Fruit fly (Drosophila melanogaster) whole organism, embryonic: Measurements from ENCODE around the gene PGAP1.

Experiments
- Adf1 ChIP-seq: fragments of 200-800 bp; sonication (Bioruptor generic); IDR thresholded peaks from 2 replicates; pipeline ENCODE4 v1.3.6; 2022; ENCODE audit warnings: missing biosample characterization, missing genetic modification characterization
- Atf6 ChIP-seq: fragments of 200-800 bp; sonication (Bioruptor generic); IDR thresholded peaks from 2 replicates; pipeline ENCODE4 v1.3.6; 2022; ENCODE audit warnings: missing biosample characterization, missing genetic modification characterization
- CG10959 ChIP-seq: fragments of 200-800 bp; sonication (Bioruptor generic); IDR thresholded peaks from 2 replicates; pipeline ENCODE4 v1.3.6; 2022; ENCODE audit warnings: missing biosample characterization, missing genetic modification characterization
- CG11085 ChIP-seq: fragments of 200-800 bp; sonication (Bioruptor generic); IDR thresholded peaks from 2 replicates; pipeline ENCODE4 v1.3.6; 2022; ENCODE audit warnings: missing biosample characterization, missing genetic modification characterization
- CG11504 ChIP-seq: fragments of 200-800 bp; sonication (Bioruptor generic); optimal IDR thresholded peaks from 3 replicates; lab custom pipeline; 2019; ENCODE audit warnings: missing biosample characterization, mild to moderate bottlenecking, missing genetic modification characterization, moderate library complexity
- CG11695 ChIP-seq: fragments of 200-800 bp; sonication (Bioruptor generic); IDR thresholded peaks from 3 replicates; pipeline ENCODE4 v1.3.6; 2022; ENCODE audit warnings: missing biosample characterization, missing genetic modification characterization
- CG12942 ChIP-seq: fragments of 200-800 bp; sonication (Bioruptor generic); optimal IDR thresholded peaks from 3 replicates; lab custom pipeline; 2016; ENCODE audit warnings: missing biosample characterization, missing genetic modification characterization
- CG14441 ChIP-seq: fragments of 200-800 bp; sonication (Bioruptor generic); IDR thresholded peaks from 2 replicates; pipeline ENCODE4 v1.3.6; 2022; ENCODE audit warnings: missing biosample characterization, missing genetic modification characterization
- CG15269 ChIP-seq: fragments of 200-800 bp; sonication (Bioruptor generic); optimal IDR thresholded peaks from 2 replicates; lab custom pipeline; 2018; ENCODE audit warnings: missing biosample characterization, mild to moderate bottlenecking, missing genetic modification characterization, moderate library complexity
- CG16815 ChIP-seq: fragments of 200-800 bp; sonication (Bioruptor generic); optimal IDR thresholded peaks from 3 replicates; lab custom pipeline; 2017; ENCODE audit warnings: missing biosample characterization, mild to moderate bottlenecking, missing genetic modification characterization
- CG17359 ChIP-seq: fragments of 200-800 bp; sonication (Bioruptor generic); optimal IDR thresholded peaks from 3 replicates; lab custom pipeline; 2018; ENCODE audit warnings: missing biosample characterization, mild to moderate bottlenecking, missing genetic modification characterization, moderate library complexity
- CG18599 ChIP-seq: fragments of 200-800 bp; sonication (Bioruptor generic); optimal IDR thresholded peaks from 3 replicates; lab custom pipeline; 2017; ENCODE audit warnings: missing biosample characterization, missing genetic modification characterization, mild to moderate bottlenecking, moderate library complexity, missing genetic modification reagents
- CG2120 ChIP-seq: fragments of 200-800 bp; sonication (Bioruptor generic); optimal IDR thresholded peaks from 3 replicates; lab custom pipeline; 2016; ENCODE audit warnings: missing biosample characterization, missing genetic modification characterization
- CG32532 ChIP-seq: fragments of 200-800 bp; sonication (Bioruptor generic); IDR thresholded peaks from 2 replicates; pipeline ENCODE4 v1.3.6; 2022; ENCODE audit warnings: missing biosample characterization, missing genetic modification characterization
- CG3838 ChIP-seq: fragments of 200-800 bp; sonication (Bioruptor generic); optimal IDR thresholded peaks from 3 replicates; lab custom pipeline; 2016; ENCODE audit warnings: missing biosample characterization, missing genetic modification characterization
- CG3847 ChIP-seq: fragments of 200-800 bp; sonication (Bioruptor generic); IDR thresholded peaks from 2 replicates; pipeline ENCODE4 v1.3.6; 2022; ENCODE audit warnings: missing biosample characterization, missing genetic modification characterization
- CG8089 ChIP-seq: fragments of 200-800 bp; sonication (Bioruptor generic); optimal IDR thresholded peaks from 3 replicates; lab custom pipeline; 2016; ENCODE audit warnings: missing biosample characterization, missing genetic modification characterization
- CG9932 ChIP-seq: fragments of 200-800 bp; sonication (Bioruptor generic); IDR thresholded peaks from 2 replicates; pipeline ENCODE4 v1.3.6; 2022; ENCODE audit warnings: missing biosample characterization, missing genetic modification characterization
- Doc2 ChIP-seq: fragments of 200-800 bp; sonication (Bioruptor generic); IDR thresholded peaks from 2 replicates; pipeline ENCODE4 v1.3.6; 2022; ENCODE audit warnings: missing biosample characterization, missing genetic modification characterization
- Eip74EF ChIP-seq, 2 experiments: fragments of 200-800 bp in 1 of 2; fragments of >200 bp in 1 of 2; sonication (Bioruptor generic) in 1 of 2; optimal IDR thresholded peaks; 2 replicates each; lab custom pipeline; 2017 to 2019; ENCODE audit warnings: missing biosample characterization in 2 of 2, missing genetic modification characterization in 2 of 2, mild to moderate bottlenecking in 1 of 2, moderate library complexity in 1 of 2
- Fer3 ChIP-seq: fragments of 200-800 bp; sonication (Bioruptor generic); optimal IDR thresholded peaks from 2 replicates; lab custom pipeline; 2018; ENCODE audit warnings: missing biosample characterization, mild to moderate bottlenecking, missing genetic modification characterization, moderate library complexity
- H15 ChIP-seq: fragments of 200-800 bp; sonication (Bioruptor generic); IDR thresholded peaks from 3 replicates; pipeline ENCODE4 v1.3.6; 2022; ENCODE audit warnings: missing biosample characterization, missing genetic modification characterization
- HLH3B ChIP-seq: fragments of 200-800 bp; sonication (Bioruptor generic); IDR thresholded peaks from 2 replicates; pipeline ENCODE4 v1.3.6; 2022; ENCODE audit warnings: missing biosample characterization, missing genetic modification characterization
- Hmr ChIP-seq: fragments of 200-800 bp; sonication (Bioruptor generic); optimal IDR thresholded peaks from 3 replicates; lab custom pipeline; 2017; ENCODE audit warnings: mild to moderate bottlenecking, missing biosample characterization, missing genetic modification reagents, missing genetic modification characterization
- Jarid2 ChIP-seq: fragments of 200-800 bp; sonication (Bioruptor generic); optimal IDR thresholded peaks from 3 replicates; lab custom pipeline; 2017; ENCODE audit warnings: mild to moderate bottlenecking, missing biosample characterization, missing genetic modification reagents, missing genetic modification characterization
- NfI ChIP-seq: fragments of 200-800 bp; sonication (Bioruptor generic); optimal IDR thresholded peaks from 3 replicates; lab custom pipeline; 2018; ENCODE audit warnings: missing biosample characterization, mild to moderate bottlenecking, missing genetic modification characterization, moderate library complexity
- Taf1 ChIP-seq: fragments of 200-800 bp; sonication (Bioruptor generic); IDR thresholded peaks from 2 replicates; pipeline ENCODE4 v1.3.6; 2022; ENCODE audit warnings: missing biosample characterization, missing genetic modification characterization
- Vsx1 ChIP-seq: fragments of 200-800 bp; sonication (Bioruptor generic); optimal IDR thresholded peaks from 2 replicates; lab custom pipeline; 2017; ENCODE audit warnings: missing biosample characterization, mild to moderate bottlenecking, missing genetic modification characterization, missing genetic modification reagents
- YL-1 ChIP-seq: fragments of 200-800 bp; sonication (Bioruptor generic); optimal IDR thresholded peaks from 3 replicates; lab custom pipeline; 2017; ENCODE audit warnings: missing biosample characterization, mild to moderate bottlenecking, missing genetic modification characterization
- ap ChIP-seq: fragments of 200-800 bp; sonication (Bioruptor generic); IDR thresholded peaks from 2 replicates; pipeline ENCODE4 v1.3.6; 2022; ENCODE audit warnings: missing biosample characterization, missing genetic modification characterization
- ci ChIP-seq: fragments of 200-800 bp; sonication (Bioruptor generic); IDR thresholded peaks from 3 replicates; pipeline ENCODE4 v1.3.6; 2022; ENCODE audit warnings: missing biosample characterization, missing genetic modification characterization
- danr ChIP-seq: fragments of 200-800 bp; sonication (Bioruptor generic); IDR thresholded peaks from 2 replicates; pipeline ENCODE4 v1.3.6; 2022; ENCODE audit warnings: missing biosample characterization, missing genetic modification characterization
- fu2 ChIP-seq: fragments of 200-800 bp; sonication (Bioruptor generic); optimal IDR thresholded peaks from 2 replicates; lab custom pipeline; 2016; ENCODE audit warnings: missing biosample characterization, missing genetic modification characterization
- gce ChIP-seq: fragments of 200-800 bp; sonication (Bioruptor generic); IDR thresholded peaks from 3 replicates; pipeline ENCODE4 v1.3.6; 2022; ENCODE audit warnings: missing biosample characterization, missing genetic modification characterization
- gem ChIP-seq: fragments of 200-800 bp; sonication (Bioruptor generic); optimal IDR thresholded peaks from 2 replicates; lab custom pipeline; 2019; ENCODE audit warnings: missing biosample characterization, mild to moderate bottlenecking, missing genetic modification characterization, moderate library complexity
- hth ChIP-seq: fragments of >200 bp; optimal IDR thresholded peaks from 2 replicates; lab custom pipeline; 2017; ENCODE audit warnings: inconsistent platforms
- inv ChIP-seq: fragments of 200-800 bp; sonication (Bioruptor generic); IDR thresholded peaks from 2 replicates; pipeline ENCODE4 v1.3.6; 2022; ENCODE audit warnings: missing biosample characterization, missing genetic modification characterization; ENCODE audit not compliant: partially characterized antibody
- knrl ChIP-seq: fragments of 200-800 bp; sonication (Bioruptor generic); IDR thresholded peaks from 3 replicates; pipeline ENCODE4 v1.3.6; 2022; ENCODE audit warnings: missing biosample characterization, missing genetic modification characterization; ENCODE audit not compliant: partially characterized antibody
- nau ChIP-seq: fragments of 200-800 bp; sonication (Bioruptor generic); optimal IDR thresholded peaks from 3 replicates; lab custom pipeline; 2017; ENCODE audit warnings: missing biosample characterization, mild to moderate bottlenecking, missing genetic modification characterization, missing genetic modification reagents
- phol ChIP-seq: fragments of 200-800 bp; sonication (Bioruptor generic); optimal IDR thresholded peaks from 3 replicates; lab custom pipeline; 2018; ENCODE audit warnings: missing biosample characterization, mild to moderate bottlenecking, missing genetic modification characterization, moderate library complexity
- pnt ChIP-seq: fragments of 200-800 bp; sonication (Bioruptor generic); optimal IDR thresholded peaks from 3 replicates; lab custom pipeline; 2016; ENCODE audit warnings: missing biosample characterization, missing genetic modification characterization
- prd ChIP-seq, 3 experiments: fragments of >200 bp in 2 of 3; fragments of 200-800 bp in 1 of 3; sonication (Bioruptor generic) in 1 of 3; optimal IDR thresholded peaks in 2 of 3; IDR thresholded peaks in 1 of 3; 2 replicates in 2 of 3; 3 replicates in 1 of 3; pipeline versions ENCODE4 v1.3.6 to Lab custom; 2017 to 2022; ENCODE audit warnings: missing biosample characterization in 1 of 3, missing genetic modification characterization in 1 of 3
- pzg ChIP-seq: fragments of 200-800 bp; sonication (Bioruptor generic); optimal IDR thresholded peaks from 3 replicates; lab custom pipeline; 2018; ENCODE audit warnings: missing biosample characterization, mild to moderate bottlenecking, missing genetic modification characterization, moderate library complexity
- row ChIP-seq: fragments of 200-800 bp; sonication (Bioruptor generic); IDR thresholded peaks from 3 replicates; pipeline ENCODE4 v1.3.6; 2022; ENCODE audit warnings: missing biosample characterization, missing genetic modification characterization
- slbo ChIP-seq: fragments of 200-800 bp; sonication (Bioruptor generic); IDR thresholded peaks from 2 replicates; pipeline ENCODE4 v1.3.6; 2022; ENCODE audit warnings: missing biosample characterization, missing genetic modification characterization
- ssp ChIP-seq: fragments of 200-800 bp; sonication (Bioruptor generic); IDR thresholded peaks from 2 replicates; pipeline ENCODE4 v1.3.6; 2022; ENCODE audit warnings: missing biosample characterization, missing genetic modification characterization
- tgo ChIP-seq: fragments of 200-800 bp; sonication (Bioruptor generic); IDR thresholded peaks from 3 replicates; pipeline ENCODE4 v1.3.6; 2022; ENCODE audit warnings: missing biosample characterization, missing genetic modification characterization

Gene PGAP1

DNA sequence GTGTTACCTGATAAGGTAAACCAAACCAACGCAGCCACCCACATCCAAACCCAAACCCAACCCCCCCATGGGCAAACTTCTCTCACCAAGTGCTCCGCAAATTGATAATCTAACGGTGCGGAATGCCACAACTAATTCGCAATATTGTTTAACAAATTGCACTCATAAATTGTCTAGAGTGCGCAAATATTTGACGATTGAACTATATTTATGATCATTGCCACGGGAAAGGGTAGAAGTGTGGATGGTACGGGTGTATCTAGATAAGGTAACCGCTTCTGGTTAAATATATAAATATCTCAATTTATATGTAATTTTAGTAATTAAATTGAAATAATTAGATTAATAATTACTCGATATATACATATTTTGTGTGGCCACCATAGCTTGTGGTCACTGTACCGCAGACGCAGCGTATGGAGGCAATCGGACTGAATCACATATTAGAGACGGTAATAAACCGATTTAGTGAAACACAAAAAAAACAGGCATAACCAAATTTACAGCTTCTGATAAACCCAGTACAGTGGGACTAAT, 29.3 kb upstream of the PGAP1 start (continued):
- TF ChIP-seq ap (GFP tag; lab: Robert Waterston, UW) (no peak), CG8089 (GFP tag; lab: Kevin White, UChicago) (no peak), ssp (no peak), CG10959 (GFP tag; lab: Robert Waterston, UW) (0 out of 2 replicates have a peak, but pooled peaks have one; percentile 21), pnt (GFP tag; lab: Kevin White, UChicago) (no peak), CG16815 (GFP tag; lab: Kevin White, UChicago) (peak; percentile 37), Fer3 (peak; percentile 82), fu2 (no peak), CG12942 (GFP tag; lab: Kevin White, UChicago) (no peak), gce (GFP tag; lab: Robert Waterston, UW) (no peak), CG11695 (GFP tag; lab: Robert Waterston, UW) (peak; percentile 57; the same call in 1 of the 3 replicates), nau (GFP tag; lab: Kevin White, UChicago) (no peak), CG3847 (GFP tag; lab: Robert Waterston, UW) (peak; percentile 77), phol (peak; percentile 10), hth (lab: Kevin White, UChicago) (no peak), pzg (GFP tag; lab: Kevin White, UChicago) (no peak), Eip74EF (GFP tag; optimal IDR thresholded peaks at IDR 0.05; lab: Kevin White, UChicago) (no peak)

DNA sequence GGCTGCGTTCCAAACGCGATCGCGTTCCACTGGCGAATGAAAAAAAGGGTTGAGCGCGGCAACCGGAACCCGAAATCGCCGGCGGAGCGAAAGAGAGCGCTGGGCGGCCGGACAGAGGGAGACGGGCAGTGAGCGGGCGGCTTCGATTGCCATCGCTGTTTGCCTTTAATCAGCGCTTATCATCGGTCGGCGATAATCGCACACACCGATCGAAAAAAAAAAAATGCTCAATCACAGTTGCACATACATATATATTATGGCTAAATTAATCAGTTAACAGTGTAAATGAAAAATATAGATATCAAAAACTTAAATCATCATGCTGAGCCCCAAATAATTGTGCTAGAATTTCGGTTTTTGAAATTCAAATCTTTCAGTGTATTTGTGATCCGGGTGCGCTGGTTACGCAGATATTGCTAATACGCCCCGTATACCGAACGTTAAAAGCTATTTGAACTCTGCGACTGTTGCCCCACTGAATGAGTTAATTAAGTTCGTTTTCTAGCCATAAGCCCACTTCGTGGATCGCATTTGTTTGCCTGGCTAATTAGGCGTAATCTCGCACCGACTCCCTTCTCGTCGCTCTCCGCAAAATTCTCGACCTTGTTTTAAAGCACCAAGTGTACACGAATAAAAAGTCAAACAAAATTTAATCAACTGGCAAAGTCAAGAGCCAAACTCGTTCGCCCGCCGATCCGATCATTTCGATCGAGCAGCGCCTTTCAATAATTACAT, 28.6 kb upstream of the PGAP1 start, which contains the start of gene CG33080:
Gene CG33080, minus strand, starts transcription at position 38 of the 735 bp plus-strand sequence.
- TF ChIP-seq ci (no peak), danr (GFP tag; lab: Robert Waterston, UW) (0 out of 2 replicates have a peak, but pooled peaks have one; percentile 7), Adf1 (GFP tag; lab: Robert Waterston, UW) (0 out of 2 replicates have a peak, but pooled peaks have one; percentile 8), slbo (GFP tag; lab: Robert Waterston, UW) (peak; percentile 40; the same call in 1 of the 2 replicates), row (GFP tag; lab: Robert Waterston, UW) (peak; percentile 51; the same call in 2 of the 3 replicates), Hmr (GFP tag; lab: Kevin White, UChicago) (peak; percentile 29), CG2120 (GFP tag; lab: Kevin White, UChicago) (peak; percentile 58), NfI (GFP tag; lab: Kevin White, UChicago) (no peak), H15 (GFP tag; lab: Robert Waterston, UW) (no peak), gem (peak; percentile 25), CG11085 (GFP tag; lab: Robert Waterston, UW) (0 out of 2 replicates have a peak, but pooled peaks have one; percentile 23), CG11504 (peak; percentile 3), CG14441 (0 out of 2 replicates have a peak, but pooled peaks have one; percentile 14), Taf1 (GFP tag; lab: Robert Waterston, UW) (no peak), Doc2 (GFP tag; lab: Robert Waterston, UW) (no peak), inv (GFP tag; lab: Robert Waterston, UW) (no peak), Vsx1 (peak; percentile 75), CG9932 (GFP tag; lab: Robert Waterston, UW) (0 out of 2 replicates have a peak, but pooled peaks have one; percentile 20), YL-1 (no peak), CG17359 (peak; percentile 24), Jarid2 (GFP tag; lab: Kevin White, UChicago) (no peak), CG3838 (GFP tag; lab: Kevin White, UChicago) (no peak), Atf6 (GFP tag; lab: Robert Waterston, UW) (0 out of 2 replicates have a peak, but pooled peaks have one; percentile 13), tgo (GFP tag; lab: Robert Waterston, UW) (peak; percentile 29; the same call in 1 of the 3 replicates), prd (optimal IDR thresholded peaks at IDR 0.05; lab: Kevin White, UChicago) (no peak), prd (GFP tag; IDR thresholded peaks at IDR 0.05; lab: Robert Waterston, UW) (peak; percentile 28; the same call in 1 of the 3 replicates), knrl (GFP tag; lab: Robert Waterston, UW) (0 out of 3 replicates have a peak, but pooled peaks have one; percentile 14), CG15269 (tag; lab: Kevin White, UChicago) (peak; percentile 9), CG18599 (GFP tag; lab: Kevin White, UChicago) (peak; percentile 27), HLH3B (no peak), CG32532 (GFP tag; lab: Robert Waterston, UW) (peak; percentile 51)
